Worm (Caenorhabditis elegans): ENCODE results near the gene T23F2.4.

DNA sequence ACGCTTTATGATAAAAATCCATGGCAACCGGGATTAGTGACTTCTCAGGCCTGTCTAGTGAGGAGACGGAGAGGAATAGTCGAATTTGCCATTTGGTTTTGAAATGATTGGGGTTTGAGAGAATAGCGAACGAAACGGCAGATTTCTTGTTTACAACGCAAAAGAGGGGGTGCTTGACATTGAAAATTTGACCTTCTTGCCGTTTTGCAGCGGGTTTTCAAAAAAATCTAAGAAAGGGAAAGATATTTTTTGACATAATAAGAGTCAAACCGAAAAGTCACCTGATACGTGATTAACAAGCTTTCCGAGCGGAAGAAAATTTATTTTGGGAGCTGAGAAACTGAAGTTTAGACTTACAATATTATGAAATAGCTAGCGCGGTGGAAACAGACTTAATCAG is 3.0 kb upstream of the T23F2.4 start:
- TF ChIP-seq ama-1 (optimal IDR thresholded peaks at IDR 0.05) (no peak), ets-7 (tag; optimal IDR thresholded peaks at IDR 0.05) (no peak), hnd-1 (tag; optimal IDR thresholded peaks at IDR 0.05) (no peak), pes-1 (GFP tag; IDR thresholded peaks at IDR 0.05) (no peak), tbx-37 (GFP tag; conservative IDR thresholded peaks at IDR 0.05) (no peak), flt-1 (GFP tag; IDR thresholded peaks at IDR 0.05) (no peak)
